Worm (Caenorhabditis elegans) whole organism, L1 larva: ENCODE data around the gene C07B5.8.
A peak's percentile ranks its signal among the peaks of the same experiment; 100 is the strongest.

Source experiments
- C16A3.4 ChIP-seq: fragments of 150-350 bp; optimal IDR thresholded peaks from 2 replicates; lab custom pipeline; 2014; ENCODE audit warnings: missing biosample characterization, missing genetic modification characterization
- Y116A8C.19 ChIP-seq: sonication (generic microtip); optimal IDR thresholded peaks from 2 replicates; lab custom pipeline; 2016; ENCODE audit warnings: missing compliant biosample characterization, missing genetic modification characterization, borderline replicate concordance
- aha-1 ChIP-seq: fragments of 150-350 bp; optimal IDR thresholded peaks from 2 replicates; lab custom pipeline; 2014; ENCODE audit warnings: missing biosample characterization, missing genetic modification characterization
- ama-1 ChIP-seq: fragments of 150-350 bp; optimal IDR thresholded peaks from 2 replicates; lab custom pipeline; 2014
- blmp-1 ChIP-seq: fragments of 150-350 bp; optimal IDR thresholded peaks from 2 replicates; lab custom pipeline; 2014; ENCODE audit warnings: missing biosample characterization, missing genetic modification characterization
- ceh-63 ChIP-seq: fragments of 200-800 bp; sonication (Bioruptor generic); optimal IDR thresholded peaks from 2 replicates; lab custom pipeline; 2018; ENCODE audit warnings: mild to moderate bottlenecking, missing genetic modification characterization, missing compliant biosample characterization
- ceh-8 ChIP-seq: fragments of 200-800 bp; sonication (Bioruptor generic); optimal IDR thresholded peaks from 2 replicates; lab custom pipeline; 2018; ENCODE audit warnings: mild to moderate bottlenecking, missing genetic modification characterization, moderate library complexity, missing compliant biosample characterization
- ceh-82 ChIP-seq, 3 experiments: fragments of 150-350 bp in 1 of 3; sonication (generic microtip) in 2 of 3; optimal IDR thresholded peaks; 2 replicates each; lab custom pipeline; 2014 to 2017; ENCODE audit warnings: missing biosample characterization in 3 of 3, missing genetic modification characterization in 3 of 3
- dpl-1 ChIP-seq, 3 experiments: fragments of 150-350 bp in 2 of 3; sonication (generic microtip) in 1 of 3; optimal IDR thresholded peaks; 2 replicates each; lab custom pipeline; 2014 to 2017; ENCODE audit warnings: missing biosample characterization in 3 of 3, missing genetic modification characterization in 3 of 3, missing genetic modification reagents in 3 of 3
- efl-1 ChIP-seq, 4 experiments: fragments of 150-350 bp; optimal IDR thresholded peaks in 3 of 4; peaks in 1 of 4; 1 replicate in 1 of 4; 2 replicates in 3 of 4; lab custom pipeline; 2014; ENCODE audit warnings: missing biosample characterization in 2 of 4, missing genetic modification characterization in 2 of 4, missing genetic modification reagents in 2 of 4
- efl-3 ChIP-seq: fragments of 200-800 bp; sonication (Bioruptor generic); optimal IDR thresholded peaks from 2 replicates; lab custom pipeline; 2018; ENCODE audit warnings: mild to moderate bottlenecking, missing genetic modification characterization, missing compliant biosample characterization
- elt-2 ChIP-seq: sonication (generic microtip); optimal IDR thresholded peaks from 2 replicates; lab custom pipeline; 2016; ENCODE audit warnings: missing genetic modification characterization, mild to moderate bottlenecking, inconsistent platforms, missing compliant biosample characterization, missing genetic modification reagents
- elt-3 ChIP-seq, 6 experiments: fragments of 150-350 bp in 1 of 6; sonication (generic microtip); optimal IDR thresholded peaks; 2 replicates each; lab custom pipeline; 2017 to 2018; ENCODE audit warnings: missing biosample characterization in 6 of 6, missing genetic modification characterization in 6 of 6, inconsistent platforms in 1 of 6
- ets-5 ChIP-seq: fragments of 200-800 bp; sonication (Bioruptor generic); IDR thresholded peaks from 2 replicates; pipeline ENCODE4 v1.3.6; 2022; ENCODE audit warnings: missing genetic modification characterization, missing compliant biosample characterization
- fkh-10 ChIP-seq: sonication (generic microtip); optimal IDR thresholded peaks from 2 replicates; lab custom pipeline; 2017; ENCODE audit warnings: missing biosample characterization, missing genetic modification reagents, missing genetic modification characterization
- fos-1 ChIP-seq: fragments of 150-350 bp; optimal IDR thresholded peaks from 2 replicates; lab custom pipeline; 2014; ENCODE audit warnings: missing biosample characterization, missing genetic modification characterization
- grh-1 ChIP-seq: fragments of 200-800 bp; sonication (Bioruptor generic); IDR thresholded peaks from 2 replicates; pipeline ENCODE4 v1.3.6; 2022; ENCODE audit warnings: missing genetic modification reagents, missing genetic modification characterization, missing compliant biosample characterization
- jun-1 ChIP-seq: fragments of 150-350 bp; optimal IDR thresholded peaks from 2 replicates; lab custom pipeline; 2014; ENCODE audit warnings: missing biosample characterization, missing genetic modification reagents, missing genetic modification characterization
- lin-13 ChIP-seq: fragments of 150-350 bp; optimal IDR thresholded peaks from 2 replicates; lab custom pipeline; 2014; ENCODE audit warnings: missing biosample characterization, missing genetic modification reagents, missing genetic modification characterization
- lin-14 ChIP-seq: fragments of 200-800 bp; sonication (Bioruptor generic); optimal IDR thresholded peaks from 2 replicates; lab custom pipeline; 2018; ENCODE audit warnings: mild to moderate bottlenecking, missing genetic modification characterization, moderate library complexity, missing compliant biosample characterization
- lin-15B ChIP-seq: fragments of 150-350 bp; sonication (generic microtip); optimal IDR thresholded peaks from 3 replicates; lab custom pipeline; 2014; ENCODE audit warnings: missing biosample characterization, missing genetic modification characterization
- lin-39 ChIP-seq: fragments of 150-350 bp; optimal IDR thresholded peaks from 2 replicates; lab custom pipeline; 2014; ENCODE audit warnings: missing biosample characterization, missing genetic modification reagents, missing genetic modification characterization
- lir-3 ChIP-seq: sonication (generic microtip); optimal IDR thresholded peaks from 2 replicates; lab custom pipeline; 2016; ENCODE audit warnings: mild to moderate bottlenecking, missing genetic modification characterization, moderate library complexity, missing compliant biosample characterization; ENCODE audit not compliant: poor library complexity
- lsy-2 ChIP-seq, 2 experiments: fragments of 150-350 bp; optimal IDR thresholded peaks; 2 replicates each; lab custom pipeline; 2014; ENCODE audit warnings: missing biosample characterization in 2 of 2, missing genetic modification characterization in 2 of 2
- mab-9 ChIP-seq: fragments of 200-800 bp; sonication (Bioruptor generic); IDR thresholded peaks from 2 replicates; pipeline ENCODE4 v1.3.6; 2022; ENCODE audit warnings: missing genetic modification reagents, missing genetic modification characterization, missing compliant biosample characterization
- mdl-1 ChIP-seq, 2 experiments: fragments of 150-350 bp; optimal IDR thresholded peaks; 2 replicates each; lab custom pipeline; 2014 to 2017; ENCODE audit warnings: missing biosample characterization in 2 of 2, missing genetic modification characterization in 2 of 2, inconsistent platforms in 1 of 2
- mep-1 ChIP-seq: fragments of 150-350 bp; optimal IDR thresholded peaks from 2 replicates; lab custom pipeline; 2014; ENCODE audit warnings: missing biosample characterization, missing genetic modification characterization
- nhr-11 ChIP-seq: fragments of 150-350 bp; optimal IDR thresholded peaks from 2 replicates; lab custom pipeline; 2014; ENCODE audit warnings: missing biosample characterization, missing genetic modification characterization
- nhr-19 ChIP-seq: fragments of 200-800 bp; sonication (Bioruptor generic); conservative IDR thresholded peaks from 2 replicates; pipeline ENCODE4 v1.3.6; 2022; ENCODE audit warnings: missing genetic modification characterization, missing compliant biosample characterization
- nhr-20 ChIP-seq: sonication (generic microtip); optimal IDR thresholded peaks from 2 replicates; lab custom pipeline; 2016; ENCODE audit warnings: mild to moderate bottlenecking, missing genetic modification characterization, missing compliant biosample characterization
- nhr-237 ChIP-seq: fragments of 150-350 bp; optimal IDR thresholded peaks from 2 replicates; lab custom pipeline; 2014; ENCODE audit warnings: missing biosample characterization, missing genetic modification characterization
- nhr-28 ChIP-seq: fragments of 150-350 bp; optimal IDR thresholded peaks from 2 replicates; lab custom pipeline; 2014; ENCODE audit warnings: missing biosample characterization, missing genetic modification characterization
- nhr-47 ChIP-seq: sonication (generic microtip); optimal IDR thresholded peaks from 2 replicates; lab custom pipeline; 2016; ENCODE audit warnings: mild to moderate bottlenecking, missing genetic modification characterization, moderate library complexity, missing compliant biosample characterization
- nhr-71 ChIP-seq: sonication (generic microtip); optimal IDR thresholded peaks from 2 replicates; lab custom pipeline; 2016; ENCODE audit warnings: mild to moderate bottlenecking, missing genetic modification characterization, moderate library complexity, missing compliant biosample characterization
- nhr-84 ChIP-seq: sonication (generic microtip); optimal IDR thresholded peaks from 2 replicates; lab custom pipeline; 2017; ENCODE audit warnings: missing biosample characterization, missing genetic modification characterization
- nhr-85 ChIP-seq: sonication (generic microtip); peaks from one replicate; lab custom pipeline; 2016; ENCODE audit warnings: missing genetic modification characterization, inconsistent platforms, missing compliant biosample characterization
- nhr-90 ChIP-seq: sonication (generic microtip); optimal IDR thresholded peaks from 2 replicates; lab custom pipeline; 2016; ENCODE audit warnings: mild to moderate bottlenecking, missing genetic modification characterization, missing compliant biosample characterization; ENCODE audit not compliant: poor library complexity
- rnt-1 ChIP-seq: sonication (generic microtip); optimal IDR thresholded peaks from 2 replicates; lab custom pipeline; 2016; ENCODE audit warnings: mild to moderate bottlenecking, missing genetic modification characterization, moderate library complexity, missing compliant biosample characterization
- skn-1 ChIP-seq: fragments of 150-350 bp; optimal IDR thresholded peaks from 2 replicates; lab custom pipeline; 2014; ENCODE audit warnings: missing biosample characterization, missing genetic modification characterization
- snu-23 ChIP-seq: sonication (generic microtip); optimal IDR thresholded peaks from 2 replicates; lab custom pipeline; 2016; ENCODE audit warnings: missing genetic modification characterization, missing compliant biosample characterization
- sox-4 ChIP-seq: sonication (generic microtip); optimal IDR thresholded peaks from 2 replicates; lab custom pipeline; 2016; ENCODE audit warnings: missing genetic modification characterization, missing compliant biosample characterization
- swsn-7 ChIP-seq: sonication (generic microtip); optimal IDR thresholded peaks from 2 replicates; lab custom pipeline; 2016; ENCODE audit warnings: missing genetic modification characterization, missing compliant biosample characterization
- tbx-2 ChIP-seq: sonication (generic microtip); optimal IDR thresholded peaks from 2 replicates; lab custom pipeline; 2016; ENCODE audit warnings: missing genetic modification characterization, missing compliant biosample characterization
- unc-130 ChIP-seq: fragments of 150-350 bp; optimal IDR thresholded peaks from 2 replicates; lab custom pipeline; 2017; ENCODE audit warnings: missing biosample characterization, missing genetic modification characterization, inconsistent platforms
- unc-30 ChIP-seq: sonication (generic microtip); optimal IDR thresholded peaks from 2 replicates; lab custom pipeline; 2017; ENCODE audit warnings: missing biosample characterization, missing genetic modification characterization
- unc-86 ChIP-seq: sonication (generic microtip); optimal IDR thresholded peaks from 2 replicates; lab custom pipeline; 2016; ENCODE audit warnings: missing genetic modification characterization, missing compliant biosample characterization
- unc-98 ChIP-seq: fragments of 200-800 bp; sonication (Bioruptor generic); IDR thresholded peaks from 2 replicates; pipeline ENCODE4 v1.3.6; 2022; ENCODE audit warnings: missing genetic modification characterization, missing compliant biosample characterization
- xbp-1 ChIP-seq: sonication (generic microtip); optimal IDR thresholded peaks from 2 replicates; lab custom pipeline; 2016; ENCODE audit warnings: missing genetic modification characterization, missing compliant biosample characterization
- ztf-11 ChIP-seq, 2 experiments: sonication (generic microtip); optimal IDR thresholded peaks; 2 replicates each; lab custom pipeline; 2016 to 2017; ENCODE audit warnings: missing genetic modification characterization in 2 of 2, missing biosample characterization in 1 of 2, missing compliant biosample characterization in 1 of 2
- ztf-4 ChIP-seq: fragments of 150-350 bp; optimal IDR thresholded peaks from 2 replicates; lab custom pipeline; 2014; ENCODE audit warnings: missing biosample characterization, missing genetic modification characterization

Gene C07B5.8

ce11 chrX:9552404-9552803 lies 15.8 kb upstream of the C07B5.8 start (continued):
- TF ChIP-seq tbx-2 (peak; percentile 14), dpl-1 (GFP tag; optimal IDR thresholded peaks at IDR 0.05; lab: Kevin White, UChicago) (peak; percentile 46 to 52 (median 47)), nhr-85 (tag; lab: Kevin White, UChicago) (peak; percentile 76), rnt-1 (tag; lab: Kevin White, UChicago) (peak; percentile 58), grh-1 (peak; percentile 42; the same call in 1 of the 2 replicates), mep-1 (peak; percentile 62), nhr-20 (peak; percentile 68), nhr-11 (no peak), Y116A8C.19 (no peak), efl-3 (no peak), lin-39 (no peak), nhr-47 (tag; lab: Kevin White, UChicago) (peak; percentile 33), ceh-8 (GFP tag; lab: Kevin White, UChicago) (no peak), blmp-1 (tag; lab: Kevin White, UChicago) (peak; percentile 73)

- peak in 1 of 6 experiments; percentile 14 for TF ChIP-seq elt-3 (tag; optimal IDR thresholded peaks at IDR 0.05; lab: Kevin White, UChicago)
- TF ChIP-seq grh-1 = no peak
- peak in 1 of 2 experiments; percentile 59 for TF ChIP-seq mdl-1 (tag; optimal IDR thresholded peaks at IDR 0.05; lab: Kevin White, UChicago)
- TF ChIP-seq nhr-47 (tag; lab: Kevin White, UChicago) = peak; percentile 33
- peak; percentile 34 for TF ChIP-seq jun-1 (tag; lab: Kevin White, UChicago)
- TF ChIP-seq nhr-71 = peak; percentile 66
- peak; percentile 64 for TF ChIP-seq mep-1
- TF ChIP-seq ceh-82 (tag; optimal IDR thresholded peaks at IDR 0.05; lab: Kevin White, UChicago) = peak in 1 of 3 experiments; percentile 39
- TF ChIP-seq elt-2 (tag; lab: Kevin White, UChicago) = no peak
- TF ChIP-seq efl-1 (optimal IDR thresholded peaks at IDR 0.05; lab: Kevin White, UChicago) = peak; percentile 12 to 19
- peak in 1 of 2 experiments; percentile 66 for TF ChIP-seq efl-1 (GFP tag; optimal IDR thresholded peaks at IDR 0.05 in 1 of 2; lab: Kevin White, UChicago)
- no peak for TF ChIP-seq lir-3 (tag; lab: Kevin White, UChicago)
- TF ChIP-seq rnt-1 (tag; lab: Kevin White, UChicago) = peak; percentile 24
- TF ChIP-seq lin-13 (GFP tag; lab: Kevin White, UChicago) = peak; percentile 3
- TF ChIP-seq aha-1 (tag; lab: Kevin White, UChicago) = no peak
- TF ChIP-seq ama-1 (lab: Kevin White, UChicago) = no peak
- TF ChIP-seq swsn-7 = peak; percentile 29
- TF ChIP-seq fkh-10 (GFP tag; lab: Kevin White, UChicago) = peak; percentile 29
- TF ChIP-seq unc-30 (tag; lab: Kevin White, UChicago) = no peak
- TF ChIP-seq blmp-1 (tag; lab: Kevin White, UChicago) = peak; percentile 70
- TF ChIP-seq skn-1 = peak; percentile 29
- peak; percentile 18 for TF ChIP-seq nhr-90 (tag; lab: Kevin White, UChicago)
- TF ChIP-seq ets-5 (GFP tag; lab: Robert Waterston, UW) = no peak
- TF ChIP-seq dpl-1 (GFP tag; optimal IDR thresholded peaks at IDR 0.05; lab: Kevin White, UChicago) = peak in 1 of 3 experiments; percentile 3
- no peak for TF ChIP-seq fos-1 (tag; lab: Kevin White, UChicago)
- TF ChIP-seq snu-23 (GFP tag; lab: Kevin White, UChicago) = peak; percentile 66
- TF ChIP-seq tbx-2 = peak; percentile 31
- no peak for TF ChIP-seq unc-130 (tag; lab: Kevin White, UChicago)
- peak; percentile 29; the same call in 1 of the 2 replicates for TF ChIP-seq mab-9 (GFP tag; lab: Robert Waterston, UW)
- peak; percentile 18 for TF ChIP-seq ztf-4 (tag; lab: Kevin White, UChicago)
- no peak for TF ChIP-seq ceh-63
- no peak for TF ChIP-seq sox-4 (tag; lab: Kevin White, UChicago)
- TF ChIP-seq nhr-84 (tag; lab: Kevin White, UChicago) = no peak
- no peak for TF ChIP-seq unc-86
- peak; percentile 37 for TF ChIP-seq C16A3.4 (tag; lab: Kevin White, UChicago)
- no peak for TF ChIP-seq ztf-11 (tag; optimal IDR thresholded peaks at IDR 0.05; lab: Kevin White, UChicago)
- no peak for TF ChIP-seq nhr-237 (tag; lab: Kevin White, UChicago)
- TF ChIP-seq nhr-19 (GFP tag; lab: Robert Waterston, UW) = 0 out of 2 replicates have a peak, but pooled peaks have one; percentile 3
- peak; percentile 97 for TF ChIP-seq lin-14 (GFP tag; lab: Kevin White, UChicago)
- no peak for TF ChIP-seq lin-15B (tag; lab: Kevin White, UChicago)
- TF ChIP-seq efl-3 = no peak
- peak; percentile 91 for TF ChIP-seq nhr-85 (tag; lab: Kevin White, UChicago)
- TF ChIP-seq nhr-28 (tag; lab: Kevin White, UChicago) = no peak
- peak; percentile 54 for TF ChIP-seq nhr-20
- TF ChIP-seq xbp-1 = peak; percentile 21
- no peak for TF ChIP-seq unc-98 (GFP tag; lab: Robert Waterston, UW)
- TF ChIP-seq lsy-2 (tag; optimal IDR thresholded peaks at IDR 0.05; lab: Kevin White, UChicago) = peak in 1 of 2 experiments; percentile 30
Observed at ce11 chrX:9551112-9551511, 14.5 kb upstream of the C07B5.8 start.
